Fruit fly (Drosophila melanogaster): ENCODE results near the gene CG3842.
A peak's percentile ranks its signal among the peaks of the same experiment; 100 is the strongest.

The CG3842 gene

DNA sequence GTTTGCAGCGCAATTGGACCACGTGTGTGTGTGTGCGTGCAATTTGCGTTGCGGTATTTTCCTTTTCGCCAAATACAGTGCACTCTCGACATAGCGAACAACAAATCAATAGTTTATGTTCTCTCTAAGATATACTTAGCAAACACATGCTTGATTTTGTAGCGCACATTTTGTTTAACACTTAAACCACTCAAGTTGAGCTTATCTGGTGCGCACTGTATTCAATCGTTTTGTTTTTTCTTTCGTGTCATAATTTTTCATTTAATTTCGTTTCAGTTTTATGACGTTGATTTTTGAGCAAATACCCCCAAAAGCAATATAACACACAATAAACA lies 28.8 kb downstream of the CG3842 start (continued):
- TF ChIP-seq pan (optimal IDR thresholded peaks at IDR 0.05) (no peak), pan (GFP tag; optimal IDR thresholded peaks at IDR 0.05 in 1 of 2, IDR thresholded peaks at IDR 0.05 in 1 of 2) (peak in 1 of 2 experiments; percentile 93), CG1603 (tag; optimal IDR thresholded peaks at IDR 0.05) (peak; percentile 81), tin (GFP tag; optimal IDR thresholded peaks at IDR 0.05) (peak; percentile 81), nau (GFP tag; optimal IDR thresholded peaks at IDR 0.05) (no peak), vfl (GFP tag; optimal IDR thresholded peaks at IDR 0.05) (peak; percentile 81), CG10543 (GFP tag; optimal IDR thresholded peaks at IDR 0.05) (peak; percentile 91), CG6689 (GFP tag; IDR thresholded peaks at IDR 0.05) (peak; percentile 85), btn (GFP tag; optimal IDR thresholded peaks at IDR 0.05) (peak; percentile 61), gem (tag; optimal IDR thresholded peaks at IDR 0.05) (peak; percentile 86), CG7928 (GFP tag; optimal IDR thresholded peaks at IDR 0.05) (peak; percentile 59), Meics (GFP tag; optimal IDR thresholded peaks at IDR 0.05) (peak; percentile 89), PHDP (tag; optimal IDR thresholded peaks at IDR 0.05) (peak; percentile 89), dmrt11E (tag; optimal IDR thresholded peaks at IDR 0.05) (peak; percentile 22), CG34422 (GFP tag; IDR thresholded peaks at IDR 0.05) (peak; percentile 93), row (GFP tag; IDR thresholded peaks at IDR 0.05) (peak; percentile 92), CG33213 (GFP tag; optimal IDR thresholded peaks at IDR 0.05) (peak; percentile 77), jing (GFP tag; optimal IDR thresholded peaks at IDR 0.05) (peak; percentile 70), CG32532 (GFP tag; IDR thresholded peaks at IDR 0.05) (peak; percentile 95), ATbp (GFP tag; optimal IDR thresholded peaks at IDR 0.05) (peak; percentile 71), pros (GFP tag; optimal IDR thresholded peaks at IDR 0.05) (no peak), Atf3 (GFP tag; optimal IDR thresholded peaks at IDR 0.05) (peak; percentile 57), Asciz (GFP tag; optimal IDR thresholded peaks at IDR 0.05) (peak; percentile 55), CG6175 (GFP tag; IDR thresholded peaks at IDR 0.05) (peak; percentile 83), Med (GFP tag) (peak; percentile 99), CG3281 (GFP tag; optimal IDR thresholded peaks at IDR 0.05) (peak; percentile 89), CG11398 (GFP tag; optimal IDR thresholded peaks at IDR 0.05) (peak; percentile 69), lmd (GFP tag; IDR thresholded peaks at IDR 0.05) (peak; percentile 91), run (tag; optimal IDR thresholded peaks at IDR 0.05) (peak; percentile 50), fu2 (GFP tag; optimal IDR thresholded peaks at IDR 0.05) (peak; percentile 81), Dll (GFP tag; IDR thresholded peaks at IDR 0.05; ENCODE audit: partially characterized antibody) (no peak), HLH3B (GFP tag; IDR thresholded peaks at IDR 0.05) (peak; percentile 87), Optix (GFP tag; IDR thresholded peaks at IDR 0.05) (peak; percentile 86), sqz (GFP tag; optimal IDR thresholded peaks at IDR 0.05) (no peak), Opbp (GFP tag; IDR thresholded peaks at IDR 0.05; ENCODE audit: partially characterized antibody) (no peak), Nf-YC (tag; optimal IDR thresholded peaks at IDR 0.05) (peak; percentile 72), croc (GFP tag; conservative IDR thresholded peaks at IDR 0.05) (peak; percentile 56), Kr (GFP tag; optimal IDR thresholded peaks at IDR 0.05) (no peak), ranshi (GFP tag; IDR thresholded peaks at IDR 0.05) (peak; percentile 89), prd (optimal IDR thresholded peaks at IDR 0.05) (no peak), prd (GFP tag; IDR thresholded peaks at IDR 0.05) (peak; percentile 92), chn (GFP tag; optimal IDR thresholded peaks at IDR 0.05) (peak; percentile 73), psq (GFP tag; optimal IDR thresholded peaks at IDR 0.05) (peak; percentile 20), Awh (GFP tag; IDR thresholded peaks at IDR 0.05) (peak; percentile 79), CG30403 (GFP tag; optimal IDR thresholded peaks at IDR 0.05) (peak; percentile 81), Aef1 (GFP tag; IDR thresholded peaks at IDR 0.05) (peak; percentile 92), cato (GFP tag; optimal IDR thresholded peaks at IDR 0.05; ENCODE audit: borderline replicate concordance) (no peak), scrt (GFP tag; optimal IDR thresholded peaks at IDR 0.05) (peak; percentile 70), Stat92E (GFP tag; optimal IDR thresholded peaks at IDR 0.05) (no peak), CG15514 (GFP tag; optimal IDR thresholded peaks at IDR 0.05) (peak; percentile 83), so (GFP tag; IDR thresholded peaks at IDR 0.05) (peak; percentile 87), CG11456 (GFP tag; IDR thresholded peaks at IDR 0.05) (peak; percentile 94)

Measured in whole organism, embryonic.